Fruit fly (Drosophila melanogaster) whole organism, adult: ENCODE results near the gene CG31697.

Source experiments
- CG11617 ChIP-seq: fragments of 200-800 bp; sonication (Bioruptor generic); optimal IDR thresholded peaks from 2 replicates; lab custom pipeline; 2017; ENCODE audit warnings: mild to moderate bottlenecking, missing biosample characterization, missing genetic modification reagents, missing genetic modification characterization
- CG12768 ChIP-seq: fragments of 200-800 bp; sonication (Bioruptor generic); optimal IDR thresholded peaks from 2 replicates; lab custom pipeline; 2017; ENCODE audit warnings: missing biosample characterization, missing genetic modification characterization, mild to moderate bottlenecking, moderate library complexity, missing genetic modification reagents
- CG14711 ChIP-seq: fragments of 200-800 bp; sonication (Bioruptor generic); optimal IDR thresholded peaks from 2 replicates; lab custom pipeline; 2018; ENCODE audit warnings: missing biosample characterization, mild to moderate bottlenecking, missing genetic modification characterization, moderate library complexity
- CG1620 ChIP-seq: fragments of 200-800 bp; sonication (Bioruptor generic); optimal IDR thresholded peaks from 2 replicates; lab custom pipeline; 2016; ENCODE audit warnings: missing biosample characterization, missing genetic modification characterization
- CG5204 ChIP-seq: fragments of 200-800 bp; sonication (Bioruptor generic); optimal IDR thresholded peaks from 2 replicates; lab custom pipeline; 2016; ENCODE audit warnings: missing biosample characterization, missing genetic modification characterization
- kay ChIP-seq: fragments of 200-800 bp; sonication (Bioruptor generic); peaks from one replicate; lab custom pipeline; 2016; ENCODE audit warnings: missing biosample characterization, missing genetic modification characterization, borderline replicate concordance
- ovo ChIP-seq: fragments of 200-800 bp; sonication (Bioruptor generic); optimal IDR thresholded peaks from 2 replicates; lab custom pipeline; 2016; ENCODE audit warnings: missing biosample characterization, missing genetic modification characterization
- pad ChIP-seq: fragments of 200-800 bp; sonication (Bioruptor generic); optimal IDR thresholded peaks from 3 replicates; lab custom pipeline; 2017; ENCODE audit warnings: missing biosample characterization, missing genetic modification characterization, mild to moderate bottlenecking, moderate library complexity, missing genetic modification reagents
- toe ChIP-seq: fragments of 200-800 bp; sonication (Bioruptor generic); optimal IDR thresholded peaks from 2 replicates; lab custom pipeline; 2016; ENCODE audit warnings: missing biosample characterization, missing genetic modification characterization

DNA sequence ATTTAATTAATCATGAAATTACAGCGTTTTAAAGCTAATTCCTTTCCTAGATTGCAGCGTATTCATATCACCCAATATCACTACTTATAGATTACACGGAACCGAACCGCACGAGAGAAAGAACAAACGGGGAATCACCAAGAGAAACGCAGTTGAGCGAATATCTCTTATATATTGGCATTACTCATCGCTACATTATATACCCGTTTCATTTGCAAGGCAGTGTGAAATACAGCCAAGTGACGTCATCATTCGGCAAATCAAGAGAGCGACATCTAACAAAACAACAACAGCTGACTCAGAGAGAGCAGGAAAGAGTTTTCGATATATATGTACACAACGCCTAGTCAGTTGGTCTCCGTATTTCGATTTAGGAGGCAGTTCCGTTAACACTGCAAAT is 12.9 kb downstream of the CG31697 start, which contains the start of gene Tep4:
- TF ChIP-seq CG14711 (no peak), CG1620 (GFP tag; lab: Kevin White, UChicago) (no peak), pad (GFP tag; lab: Kevin White, UChicago) (no peak), ovo (peak; percentile 15), kay (GFP tag; lab: Kevin White, UChicago) (peak; percentile 98), CG12768 (GFP tag; lab: Kevin White, UChicago) (no peak), toe (no peak), CG11617 (GFP tag; lab: Kevin White, UChicago) (no peak), CG5204 (GFP tag; lab: Kevin White, UChicago) (no peak)
